Worm (Caenorhabditis elegans): Measurements from ENCODE around the gene lgc-32.
A peak's percentile ranks its signal among the peaks of the same experiment; 100 is the strongest.

ce11 chrX:646493-646892 is 25.4 kb upstream of the lgc-32 start:
- TF ChIP-seq zag-1 (tag; optimal IDR thresholded peaks at IDR 0.05) = no peak
- TF ChIP-seq fos-1 (tag; optimal IDR thresholded peaks at IDR 0.05) = peak; percentile 52
- no peak for TF ChIP-seq mbf-1 (tag; optimal IDR thresholded peaks at IDR 0.05)
- no peak for TF ChIP-seq lsy-2 (tag; optimal IDR thresholded peaks at IDR 0.05)
- TF ChIP-seq lin-39 (tag; optimal IDR thresholded peaks at IDR 0.05) = no peak
- TF ChIP-seq nhr-237 (tag; optimal IDR thresholded peaks at IDR 0.05) = no peak
- no peak for TF ChIP-seq unc-62 (GFP tag; optimal IDR thresholded peaks at IDR 0.05)
- no peak for TF ChIP-seq mdl-1 (tag; optimal IDR thresholded peaks at IDR 0.05)
- TF ChIP-seq egl-27 (tag; optimal IDR thresholded peaks at IDR 0.05) = no peak
- no peak for TF ChIP-seq mab-5 (tag; optimal IDR thresholded peaks at IDR 0.05)
- no peak for TF ChIP-seq nhr-11 (tag; optimal IDR thresholded peaks at IDR 0.05)
